Worm (Caenorhabditis elegans) whole organism, L3 larva: ENCODE results near the gene sma-4.

ENCODE experiments used
- R02D3.7 ChIP-seq: fragments of 150-350 bp; optimal IDR thresholded peaks from 2 replicates; lab custom pipeline; 2014; ENCODE audit warnings: missing biosample characterization, missing genetic modification characterization
- ZK546.5 ChIP-seq: sonication (generic microtip); optimal IDR thresholded peaks from 2 replicates; lab custom pipeline; 2017; ENCODE audit warnings: missing biosample characterization, missing genetic modification characterization
- ama-1 ChIP-seq: fragments of 150-350 bp; optimal IDR thresholded peaks from 2 replicates; lab custom pipeline; 2018
- ceh-16 ChIP-seq: sonication (generic microtip); optimal IDR thresholded peaks from 2 replicates; lab custom pipeline; 2017; ENCODE audit warnings: missing biosample characterization, missing genetic modification characterization
- ceh-28 ChIP-seq: fragments of 150-350 bp; optimal IDR thresholded peaks from 2 replicates; lab custom pipeline; 2014; ENCODE audit warnings: missing biosample characterization, missing genetic modification reagents, missing genetic modification characterization
- ceh-82 ChIP-seq: fragments of 150-350 bp; optimal IDR thresholded peaks from 2 replicates; lab custom pipeline; 2014; ENCODE audit warnings: missing biosample characterization, missing genetic modification characterization
- egl-27 ChIP-seq: sonication (generic microtip); optimal IDR thresholded peaks from 4 replicates; lab custom pipeline; 2017; ENCODE audit warnings: missing biosample characterization, missing genetic modification reagents, missing genetic modification characterization
- egl-5 ChIP-seq: fragments of 150-350 bp; optimal IDR thresholded peaks from 2 replicates; lab custom pipeline; 2017; ENCODE audit warnings: missing biosample characterization, missing genetic modification reagents, missing genetic modification characterization, inconsistent platforms
- elt-1 ChIP-seq: fragments of 150-350 bp; optimal IDR thresholded peaks from 2 replicates; lab custom pipeline; 2014; ENCODE audit warnings: missing biosample characterization, missing genetic modification characterization
- elt-2 ChIP-seq: sonication (generic microtip); optimal IDR thresholded peaks from 2 replicates; lab custom pipeline; 2016; ENCODE audit warnings: missing genetic modification reagents, mild to moderate bottlenecking, missing genetic modification characterization, missing compliant biosample characterization
- elt-3 ChIP-seq, 3 experiments: fragments of 150-350 bp in 1 of 3; sonication (generic microtip) in 2 of 3; optimal IDR thresholded peaks; 2 replicates in 2 of 3; 4 replicates in 1 of 3; lab custom pipeline; 2014 to 2017; ENCODE audit warnings: missing biosample characterization in 3 of 3, missing genetic modification characterization in 3 of 3
- eor-1 ChIP-seq, 2 experiments: fragments of 150-350 bp; optimal IDR thresholded peaks; 2 replicates each; lab custom pipeline; 2014 to 2018; ENCODE audit warnings: missing biosample characterization in 2 of 2, missing genetic modification characterization in 2 of 2
- fkh-10 ChIP-seq: sonication (generic microtip); optimal IDR thresholded peaks from 2 replicates; lab custom pipeline; 2017; ENCODE audit warnings: missing biosample characterization, missing genetic modification reagents, missing genetic modification characterization
- fkh-2 ChIP-seq: fragments of 150-350 bp; optimal IDR thresholded peaks from 2 replicates; lab custom pipeline; 2014; ENCODE audit warnings: missing biosample characterization, missing genetic modification reagents, missing genetic modification characterization
- fos-1 ChIP-seq: fragments of 150-350 bp; optimal IDR thresholded peaks from 2 replicates; lab custom pipeline; 2014; ENCODE audit warnings: missing biosample characterization, missing genetic modification characterization
- lin-15B ChIP-seq: fragments of 150-350 bp; optimal IDR thresholded peaks from 2 replicates; lab custom pipeline; 2014; ENCODE audit warnings: missing biosample characterization, missing genetic modification characterization
- lin-39 ChIP-seq: fragments of 150-350 bp; optimal IDR thresholded peaks from 2 replicates; lab custom pipeline; 2018; ENCODE audit warnings: missing biosample characterization, missing genetic modification reagents, missing genetic modification characterization
- lsy-12 ChIP-seq: sonication (generic microtip); optimal IDR thresholded peaks from 2 replicates; lab custom pipeline; 2016; ENCODE audit warnings: mild to moderate bottlenecking, missing genetic modification characterization, missing compliant biosample characterization
- mdl-1 ChIP-seq: fragments of 150-350 bp; optimal IDR thresholded peaks from 2 replicates; lab custom pipeline; 2014; ENCODE audit warnings: missing biosample characterization, missing genetic modification characterization
- mml-1 ChIP-seq: fragments of 150-350 bp; sonication (generic microtip); optimal IDR thresholded peaks from 3 replicates; lab custom pipeline; 2014; ENCODE audit warnings: missing biosample characterization, missing genetic modification characterization
- nfya-1 ChIP-seq: sonication (generic microtip); optimal IDR thresholded peaks from 2 replicates; lab custom pipeline; 2017; ENCODE audit warnings: missing genetic modification characterization, mild to moderate bottlenecking, missing compliant biosample characterization, antibody characterized with exemption, moderate library complexity; ENCODE audit not compliant: insufficient read depth
- nhr-11 ChIP-seq: fragments of 150-350 bp; optimal IDR thresholded peaks from 2 replicates; lab custom pipeline; 2014; ENCODE audit warnings: missing biosample characterization, missing genetic modification characterization
- nhr-12 ChIP-seq: fragments of 150-350 bp; optimal IDR thresholded peaks from 2 replicates; lab custom pipeline; 2014; ENCODE audit warnings: missing biosample characterization, missing genetic modification characterization
- nhr-23 ChIP-seq: fragments of 150-350 bp; optimal IDR thresholded peaks from 2 replicates; lab custom pipeline; 2014; ENCODE audit warnings: missing biosample characterization, missing genetic modification reagents, missing genetic modification characterization
- nhr-43 ChIP-seq: sonication (generic microtip); optimal IDR thresholded peaks from 2 replicates; lab custom pipeline; 2016; ENCODE audit warnings: mild to moderate bottlenecking, missing genetic modification characterization, missing compliant biosample characterization; ENCODE audit not compliant: poor library complexity, severe bottlenecking
- nhr-77 ChIP-seq: fragments of 150-350 bp; optimal IDR thresholded peaks from 2 replicates; lab custom pipeline; 2014; ENCODE audit warnings: missing biosample characterization, missing genetic modification characterization
- pha-4 ChIP-seq: fragments of 150-350 bp; optimal IDR thresholded peaks from 2 replicates; lab custom pipeline; 2014; ENCODE audit warnings: missing biosample characterization, missing genetic modification reagents, missing genetic modification characterization
- pqm-1 ChIP-seq: fragments of 150-350 bp; optimal IDR thresholded peaks from 2 replicates; lab custom pipeline; 2017; ENCODE audit warnings: missing biosample characterization, missing genetic modification characterization, inconsistent platforms
- tbx-2 ChIP-seq: sonication (generic microtip); optimal IDR thresholded peaks from 2 replicates; lab custom pipeline; 2016; ENCODE audit warnings: mild to moderate bottlenecking, missing genetic modification characterization, missing compliant biosample characterization
- unc-39 ChIP-seq: sonication (generic microtip); optimal IDR thresholded peaks from 4 replicates; lab custom pipeline; 2017; ENCODE audit warnings: missing biosample characterization, missing genetic modification characterization
- unc-62 ChIP-seq: fragments of 150-350 bp; sonication (generic microtip); optimal IDR thresholded peaks from 4 replicates; lab custom pipeline; 2014; ENCODE audit warnings: missing biosample characterization, missing genetic modification reagents, missing genetic modification characterization
- ztf-11 ChIP-seq: fragments of 150-350 bp; optimal IDR thresholded peaks from 2 replicates; lab custom pipeline; 2014; ENCODE audit warnings: missing biosample characterization, missing genetic modification characterization
- ztf-4 ChIP-seq: fragments of 150-350 bp; optimal IDR thresholded peaks from 2 replicates; lab custom pipeline; 2014; ENCODE audit warnings: missing biosample characterization, missing genetic modification characterization

The sma-4 gene

DNA sequence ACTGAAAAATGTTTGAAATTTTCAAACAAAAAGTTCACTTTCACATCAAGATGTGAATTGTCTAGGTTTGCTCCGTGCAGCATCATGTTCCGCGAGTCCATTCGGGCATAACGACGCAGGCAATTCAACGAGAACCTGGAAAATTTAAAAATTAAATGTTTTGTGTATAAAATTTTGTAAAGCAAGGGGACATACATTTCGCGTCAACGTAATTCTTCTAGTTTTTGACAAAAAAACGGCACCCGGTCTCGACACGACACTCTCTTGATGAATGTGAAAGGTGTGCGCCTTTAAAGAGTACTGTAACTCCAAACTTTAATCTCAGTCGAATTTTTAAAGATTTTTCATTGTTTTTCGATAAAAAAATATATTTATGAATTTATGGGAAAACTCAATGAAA, 18.0 kb downstream of the sma-4 start, which contains the start of gene R12B2.6:
R12B2.6 (minus strand) TSS at position 101 of the 400 bp plus-strand sequence.
- TF ChIP-seq eor-1 (tag; optimal IDR thresholded peaks at IDR 0.05; lab: Kevin White, UChicago) (no peak), unc-62 (GFP tag; lab: Kevin White, UChicago) (no peak), ceh-82 (tag; lab: Kevin White, UChicago) (no peak), elt-1 (tag; lab: Kevin White, UChicago) (no peak), fkh-10 (no peak), ceh-16 (tag; lab: Kevin White, UChicago) (no peak), ZK546.5 (no peak)

DNA sequence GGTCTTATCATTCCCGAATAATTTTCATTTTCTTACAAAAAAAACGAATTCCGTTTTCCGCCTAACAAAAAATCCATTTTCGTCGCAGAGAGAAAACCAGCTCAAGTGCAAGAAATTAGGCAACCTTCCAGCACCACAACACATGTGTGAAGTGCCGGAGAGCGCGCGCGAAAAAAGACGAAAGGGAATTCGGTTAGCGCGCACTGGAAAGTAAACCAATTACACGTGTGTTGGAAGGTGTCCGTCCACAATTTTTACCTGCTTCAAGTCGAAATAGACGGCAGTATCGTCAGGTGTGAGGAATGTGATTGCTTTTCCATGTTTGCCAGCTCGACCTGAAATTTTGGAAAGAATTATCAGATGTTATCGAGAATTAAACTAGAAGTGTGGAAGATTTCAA, 18.6 kb downstream of the sma-4 start:
- TF ChIP-seq elt-2 (tag; lab: Kevin White, UChicago) (no peak), elt-1 (tag; lab: Kevin White, UChicago) (no peak), fkh-10 (no peak), egl-27 (tag; lab: Kevin White, UChicago) (no peak), nhr-11 (tag; lab: Kevin White, UChicago) (no peak), egl-5 (tag; lab: Kevin White, UChicago) (no peak), nhr-43 (tag; lab: Kevin White, UChicago) (no peak), ZK546.5 (no peak), nfya-1 (tag; lab: Kevin White, UChicago) (no peak), ceh-82 (tag; lab: Kevin White, UChicago) (no peak), fkh-2 (tag; lab: Kevin White, UChicago) (no peak)

DNA sequence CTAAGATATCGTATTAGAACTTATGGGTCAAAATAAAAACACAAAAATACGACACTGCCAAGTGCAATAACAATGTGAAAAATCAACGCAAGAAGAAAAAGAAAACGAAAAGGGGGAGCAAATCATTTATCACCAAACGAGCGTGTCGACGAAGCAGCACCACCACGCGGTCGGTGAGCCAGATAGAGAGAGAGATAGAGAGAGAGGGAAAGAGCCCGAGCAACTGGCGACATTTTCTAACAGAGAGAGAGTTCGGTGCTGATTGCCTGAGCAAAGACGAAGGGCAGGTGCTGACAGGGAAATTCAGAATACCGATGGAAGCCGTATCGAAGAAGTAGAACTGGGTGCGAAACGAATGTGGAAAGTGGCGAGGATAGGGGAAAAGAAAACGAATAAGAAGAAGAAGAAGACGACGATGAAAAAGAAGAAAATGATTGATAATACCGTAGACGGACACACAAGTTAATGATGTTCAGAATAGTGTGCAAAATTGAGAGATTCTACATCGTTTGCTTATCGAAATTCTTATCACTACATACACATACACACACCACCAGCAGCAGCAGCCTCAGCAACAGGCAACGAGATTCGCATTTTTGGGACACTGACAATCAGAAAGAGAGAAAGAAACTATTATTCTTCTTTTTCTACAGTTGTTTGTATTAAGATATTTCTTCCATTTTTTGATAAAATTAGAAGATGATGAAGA, 19.3 kb downstream of the sma-4 start:
- peak; percentile 54 for TF ChIP-seq pqm-1 (tag; lab: Kevin White, UChicago)
- peak in 2 of 3 experiments; percentile 78 to 88 for TF ChIP-seq elt-3 (tag; optimal IDR thresholded peaks at IDR 0.05; lab: Kevin White, UChicago)
- TF ChIP-seq nhr-43 (tag; lab: Kevin White, UChicago), result peak; percentile 65
- TF ChIP-seq lin-39 (tag; lab: Kevin White, UChicago), result peak; percentile 65
- peak; percentile 68 for TF ChIP-seq nhr-23
- TF ChIP-seq ama-1, result peak; percentile 20
- TF ChIP-seq nfya-1 (tag; lab: Kevin White, UChicago), result peak; percentile 15
- TF ChIP-seq lsy-12 (tag; lab: Kevin White, UChicago), result peak; percentile 12
- peak; percentile 88 for TF ChIP-seq elt-2 (tag; lab: Kevin White, UChicago)
- no peak for TF ChIP-seq ztf-11 (tag; lab: Kevin White, UChicago)
- TF ChIP-seq lin-15B, result no peak
- no peak for TF ChIP-seq nhr-77 (tag; lab: Kevin White, UChicago)
- no peak for TF ChIP-seq ztf-4 (tag; lab: Kevin White, UChicago)
- TF ChIP-seq, all 47 proteins: peak for 9

DNA sequence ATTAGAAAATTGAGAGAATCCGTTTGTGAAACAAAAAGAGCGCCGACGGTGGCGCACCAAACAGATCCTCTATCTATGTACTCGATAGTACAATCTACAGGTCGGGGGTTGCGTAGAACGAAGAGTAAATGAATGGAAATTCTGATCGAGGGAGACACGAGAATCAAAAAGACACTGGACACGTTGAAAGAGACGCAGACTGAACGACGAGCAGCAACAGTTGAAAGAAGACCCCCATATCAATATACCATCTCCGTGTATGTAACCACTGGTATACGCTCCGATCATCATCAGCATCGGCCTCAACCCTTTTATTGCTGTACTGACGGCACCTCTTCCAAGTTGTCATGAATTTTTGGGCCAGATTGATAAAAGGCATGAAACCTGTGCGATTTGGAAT, 20.2 kb downstream of the sma-4 start:
- TF ChIP-seq unc-39 (no peak), lin-39 (tag; lab: Kevin White, UChicago) (no peak), nhr-43 (tag; lab: Kevin White, UChicago) (no peak), lin-15B (no peak), mdl-1 (tag; lab: Kevin White, UChicago) (no peak), tbx-2 (no peak), nhr-23 (peak; percentile 51), nfya-1 (tag; lab: Kevin White, UChicago) (no peak), ama-1 (no peak), nhr-12 (tag; lab: Kevin White, UChicago) (no peak), elt-1 (tag; lab: Kevin White, UChicago) (peak; percentile 50), lsy-12 (tag; lab: Kevin White, UChicago) (no peak), mml-1 (tag; lab: Kevin White, UChicago) (no peak), egl-5 (tag; lab: Kevin White, UChicago) (no peak), nhr-11 (tag; lab: Kevin White, UChicago) (no peak), ztf-11 (tag; lab: Kevin White, UChicago) (no peak), pha-4 (peak; percentile 10), ceh-82 (tag; lab: Kevin White, UChicago) (no peak)

DNA sequence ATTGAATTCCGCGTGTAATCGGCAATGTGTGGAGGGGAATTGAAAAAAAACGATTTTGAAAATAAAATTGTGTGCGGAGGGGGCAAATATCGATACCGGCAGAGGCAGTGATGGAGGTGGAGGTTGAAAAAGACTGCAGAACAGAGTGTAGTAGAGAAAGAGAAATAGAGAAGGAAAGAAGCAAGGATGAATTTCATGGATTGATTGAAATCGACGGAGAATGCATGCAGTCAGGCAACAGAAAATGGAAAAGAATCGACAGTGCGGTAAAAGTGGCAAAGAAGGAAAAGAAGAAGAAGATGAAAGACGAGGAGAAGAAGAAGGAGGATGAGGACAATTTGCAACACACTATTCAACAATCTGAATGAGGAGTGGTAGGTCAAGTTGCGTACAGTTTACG, 20.8 kb downstream of the sma-4 start, which contains the start of gene W04D12.1:
W04D12.1 (plus strand) TSS at position 111 of the 400 bp plus-strand sequence.
- TF ChIP-seq fos-1, result no peak
- TF ChIP-seq nfya-1 (tag; lab: Kevin White, UChicago), result peak; percentile 19
- TF ChIP-seq ceh-28 (tag; lab: Kevin White, UChicago), result peak; percentile 11
- peak; percentile 43 for TF ChIP-seq pha-4
- peak; percentile 8 for TF ChIP-seq nhr-23
- no peak for TF ChIP-seq R02D3.7 (tag; lab: Kevin White, UChicago)
